Worm (Caenorhabditis elegans): Measurements from ENCODE around the gene T06E4.21.

DNA sequence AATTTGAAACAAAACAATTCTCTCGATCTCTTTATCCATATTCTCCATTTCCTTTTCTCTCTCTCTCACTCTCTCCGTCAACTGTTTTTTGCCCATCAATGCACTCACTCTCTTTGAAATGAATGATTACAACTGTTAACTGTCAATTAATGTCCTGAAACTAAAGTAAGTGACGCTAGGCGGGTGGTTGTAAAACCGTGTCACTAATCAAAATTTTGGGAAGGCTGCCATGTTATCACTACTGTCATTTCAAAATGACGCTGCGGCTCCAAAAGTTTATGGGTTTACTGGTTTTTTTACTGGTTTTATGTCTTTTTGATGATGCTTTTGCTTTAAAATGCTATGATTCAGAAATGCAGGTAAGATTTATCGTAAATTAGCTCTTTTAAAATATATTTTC is 27.8 kb downstream of the T06E4.21 start, which contains the start of gene ZK287.9:
- TF ChIP-seq unc-62 (GFP tag; optimal IDR thresholded peaks at IDR 0.05) (no peak), snpc-4 (tag; optimal IDR thresholded peaks at IDR 0.05) (no peak), unc-130 (tag; optimal IDR thresholded peaks at IDR 0.05) (no peak), fkh-10 (GFP tag; optimal IDR thresholded peaks at IDR 0.05) (no peak), ztf-11 (tag; optimal IDR thresholded peaks at IDR 0.05) (no peak), sptf-1 (tag; optimal IDR thresholded peaks at IDR 0.05) (no peak), mab-9 (GFP tag; IDR thresholded peaks at IDR 0.05) (no peak)
